Worm (Caenorhabditis elegans) whole organism, late embryonic: Measurements from ENCODE around the gene H35B03.1.

ENCODE experiments used
- C08G9.2 ChIP-seq: sonication (generic microtip); optimal IDR thresholded peaks from 2 replicates; lab custom pipeline; 2016; ENCODE audit warnings: mild to moderate bottlenecking, missing genetic modification characterization, moderate library complexity, missing compliant biosample characterization
- C38D4.7 ChIP-seq: fragments of 200-800 bp; sonication (Bioruptor generic); optimal IDR thresholded peaks from 2 replicates; lab custom pipeline; 2018; ENCODE audit warnings: mild to moderate bottlenecking, missing genetic modification characterization, moderate library complexity, missing compliant biosample characterization
- F13H6.1 ChIP-seq: sonication (generic microtip); optimal IDR thresholded peaks from 2 replicates; lab custom pipeline; 2016; ENCODE audit warnings: missing genetic modification characterization, missing compliant biosample characterization
- K02D7.2 ChIP-seq: sonication (generic microtip); optimal IDR thresholded peaks from 2 replicates; lab custom pipeline; 2017; ENCODE audit warnings: mild to moderate bottlenecking, missing genetic modification characterization, missing compliant biosample characterization
- ceh-2 ChIP-seq: sonication (generic microtip); optimal IDR thresholded peaks from 2 replicates; lab custom pipeline; 2016; ENCODE audit warnings: missing genotype, missing genetic modification characterization, missing compliant biosample characterization
- ceh-22 ChIP-seq: sonication (generic microtip); optimal IDR thresholded peaks from 2 replicates; lab custom pipeline; 2017; ENCODE audit warnings: missing biosample characterization, missing genetic modification characterization
- ceh-30 ChIP-seq: fragments of 150-350 bp; optimal IDR thresholded peaks from 2 replicates; lab custom pipeline; 2014; ENCODE audit warnings: missing biosample characterization, missing genetic modification characterization
- ceh-34 ChIP-seq: sonication (generic microtip); optimal IDR thresholded peaks from 2 replicates; lab custom pipeline; 2016; ENCODE audit warnings: mild to moderate bottlenecking, missing genetic modification characterization, missing compliant biosample characterization
- ceh-45 ChIP-seq: fragments of 200-800 bp; sonication (Bioruptor generic); IDR thresholded peaks from 2 replicates; pipeline ENCODE4 v1.3.6; 2022; ENCODE audit warnings: missing genetic modification reagents, missing genetic modification characterization, missing compliant biosample characterization
- ceh-9 ChIP-seq: sonication (generic microtip); optimal IDR thresholded peaks from 2 replicates; lab custom pipeline; 2016; ENCODE audit warnings: mild to moderate bottlenecking, missing genetic modification characterization, inconsistent platforms, missing compliant biosample characterization
- gmeb-2 ChIP-seq: sonication (generic microtip); optimal IDR thresholded peaks from 2 replicates; lab custom pipeline; 2016; ENCODE audit warnings: missing genetic modification characterization, inconsistent platforms, missing compliant biosample characterization
- hlh-15 ChIP-seq: sonication (generic microtip); optimal IDR thresholded peaks from 2 replicates; lab custom pipeline; 2016; ENCODE audit warnings: missing genetic modification characterization, missing compliant biosample characterization
- hlh-30 ChIP-seq: sonication (generic microtip); optimal IDR thresholded peaks from 2 replicates; lab custom pipeline; 2017; ENCODE audit warnings: antibody characterized with exemption, missing genetic modification characterization, missing compliant biosample characterization; ENCODE audit not compliant: insufficient read depth
- hlh-8 ChIP-seq: sonication (generic microtip); optimal IDR thresholded peaks from 2 replicates; lab custom pipeline; 2016; ENCODE audit warnings: missing genotype, missing genetic modification characterization, missing compliant biosample characterization
- lim-6 ChIP-seq: sonication (generic microtip); optimal IDR thresholded peaks from 2 replicates; lab custom pipeline; 2016; ENCODE audit warnings: missing genetic modification characterization, missing compliant biosample characterization
- lin-11 ChIP-seq: fragments of 200-800 bp; sonication (Bioruptor generic); optimal IDR thresholded peaks from 2 replicates; lab custom pipeline; 2018; ENCODE audit warnings: mild to moderate bottlenecking, missing genetic modification characterization, missing compliant biosample characterization
- nhr-232 ChIP-seq: sonication (generic microtip); optimal IDR thresholded peaks from 2 replicates; lab custom pipeline; 2016; ENCODE audit warnings: missing genetic modification characterization, missing compliant biosample characterization
- pax-1 ChIP-seq: fragments of 150-350 bp; optimal IDR thresholded peaks from 2 replicates; lab custom pipeline; 2014; ENCODE audit warnings: missing biosample characterization, missing genetic modification characterization
- sdc-2 ChIP-seq: sonication (generic microtip); optimal IDR thresholded peaks from 2 replicates; lab custom pipeline; 2016; ENCODE audit warnings: missing genotype, missing genetic modification characterization, missing compliant biosample characterization
- tbx-2 ChIP-seq: sonication (generic microtip); optimal IDR thresholded peaks from 2 replicates; lab custom pipeline; 2016; ENCODE audit warnings: missing genetic modification characterization, missing compliant biosample characterization
- unc-42 ChIP-seq: sonication (generic microtip); optimal IDR thresholded peaks from 2 replicates; lab custom pipeline; 2016; ENCODE audit warnings: missing genotype, missing genetic modification characterization, missing compliant biosample characterization
- ztf-16 ChIP-seq: sonication (generic microtip); optimal IDR thresholded peaks from 2 replicates; lab custom pipeline; 2017; ENCODE audit warnings: missing genetic modification characterization, missing compliant biosample characterization

Gene H35B03.1

ce11 chrIV:5766804-5767203 lies 41.4 kb downstream of the H35B03.1 start:
- TF ChIP-seq F13H6.1 (tag; lab: Kevin White, UChicago) (no peak), hlh-8 (no peak), ceh-45 (GFP tag; lab: Robert Waterston, UW) (no peak)

- TF ChIP-seq ceh-9 (tag; lab: Kevin White, UChicago) = no peak
- TF ChIP-seq lin-11 (tag; lab: Kevin White, UChicago) = no peak
- no peak for TF ChIP-seq nhr-232
- no peak for TF ChIP-seq ceh-30 (tag; lab: Kevin White, UChicago)
- TF ChIP-seq tbx-2 (tag; lab: Kevin White, UChicago) = no peak
- no peak for TF ChIP-seq gmeb-2 (tag; lab: Kevin White, UChicago)
- no peak for TF ChIP-seq sdc-2 (tag; lab: Kevin White, UChicago)
- TF ChIP-seq ceh-2 (tag; lab: Kevin White, UChicago) = no peak
- TF ChIP-seq lim-6 (tag; lab: Kevin White, UChicago) = no peak
- no peak for TF ChIP-seq unc-42
- TF ChIP-seq ceh-22 (tag; lab: Kevin White, UChicago) = no peak
- TF ChIP-seq ztf-16 (tag; lab: Kevin White, UChicago) = no peak
- TF ChIP-seq hlh-8 = no peak
- no peak for TF ChIP-seq hlh-15 (tag; lab: Kevin White, UChicago)
- TF ChIP-seq ceh-34 (tag; lab: Kevin White, UChicago) = no peak
- no peak for TF ChIP-seq C38D4.7 (GFP tag; lab: Kevin White, UChicago)
- TF ChIP-seq K02D7.2 (tag; lab: Kevin White, UChicago) = no peak
- no peak for TF ChIP-seq C08G9.2 (tag; lab: Kevin White, UChicago)
- no peak for TF ChIP-seq hlh-30 (tag; lab: Kevin White, UChicago)
- no peak for TF ChIP-seq pax-1 (tag; lab: Kevin White, UChicago)
These were observed 52.9 kb downstream of the H35B03.1 start for ce11 chrIV:5778342-5778741.
